Worm (Caenorhabditis elegans) whole organism, L4 larva: Measurements from ENCODE around the gene abcx-1.

ENCODE experiments used
- F10B5.3 ChIP-seq: sonication (generic microtip); optimal IDR thresholded peaks from 2 replicates; lab custom pipeline; 2016; ENCODE audit warnings: mild to moderate bottlenecking, missing genetic modification characterization, missing compliant biosample characterization
- F26F4.8 ChIP-seq: fragments of 200-800 bp; sonication (Bioruptor generic); conservative IDR thresholded peaks from 2 replicates; pipeline ENCODE4 v1.3.6; 2022; ENCODE audit warnings: missing genetic modification characterization, missing compliant biosample characterization
- F49E8.2 ChIP-seq: sonication (generic microtip); optimal IDR thresholded peaks from 2 replicates; lab custom pipeline; 2016; ENCODE audit warnings: missing compliant biosample characterization, mild to moderate bottlenecking, missing genetic modification characterization, borderline replicate concordance
- R02D3.7 ChIP-seq: fragments of 150-350 bp; sonication (generic microtip); optimal IDR thresholded peaks from 3 replicates; lab custom pipeline; 2014; ENCODE audit warnings: missing biosample characterization, missing genetic modification characterization
- T26A8.4 ChIP-seq: fragments of 200-800 bp; sonication (Bioruptor generic); IDR thresholded peaks from 2 replicates; pipeline ENCODE4 v1.3.6; 2022; ENCODE audit warnings: missing genetic modification characterization, missing compliant biosample characterization
- Y75B8A.6 ChIP-seq: fragments of 200-800 bp; sonication (Bioruptor generic); IDR thresholded peaks from 2 replicates; pipeline ENCODE4 v1.3.6; 2022; ENCODE audit warnings: missing genetic modification reagents, missing genetic modification characterization, missing compliant biosample characterization
- ZK546.5 ChIP-seq, 2 experiments: sonication (generic microtip); optimal IDR thresholded peaks; 2 replicates each; lab custom pipeline; 2017; ENCODE audit warnings: missing biosample characterization in 2 of 2, missing genetic modification characterization in 2 of 2
- aha-1 ChIP-seq: fragments of 150-350 bp; peaks from one replicate; lab custom pipeline; 2014; ENCODE audit warnings: missing biosample characterization, missing genetic modification characterization
- ceh-82 ChIP-seq: sonication (generic microtip); optimal IDR thresholded peaks from 2 replicates; lab custom pipeline; 2017; ENCODE audit warnings: missing biosample characterization, missing genetic modification characterization
- ces-1 ChIP-seq: fragments of 150-350 bp; sonication (generic microtip); optimal IDR thresholded peaks from 4 replicates; lab custom pipeline; 2014; ENCODE audit warnings: missing biosample characterization, missing genetic modification reagents, missing genetic modification characterization
- cey-2 ChIP-seq: sonication (generic microtip); optimal IDR thresholded peaks from 3 replicates; lab custom pipeline; 2017; ENCODE audit warnings: missing genetic modification characterization, mild to moderate bottlenecking, missing compliant biosample characterization, antibody characterized with exemption, borderline replicate concordance; ENCODE audit not compliant: insufficient read depth
- daf-16 ChIP-seq, 3 experiments: sonication (generic microtip); optimal IDR thresholded peaks; 2 replicates each; lab custom pipeline; 2016 to 2017; ENCODE audit warnings: missing genetic modification characterization in 3 of 3, missing genetic modification reagents in 3 of 3, mild to moderate bottlenecking in 2 of 3, missing compliant biosample characterization in 2 of 3, missing biosample characterization in 1 of 3, moderate library complexity in 1 of 3
- daf-19 ChIP-seq: fragments of 200-800 bp; sonication (Bioruptor generic); conservative IDR thresholded peaks from 2 replicates; pipeline ENCODE4 v1.3.6; 2022; ENCODE audit warnings: missing genetic modification characterization, missing compliant biosample characterization
- dmd-6 ChIP-seq: fragments of 200-800 bp; sonication (Bioruptor generic); IDR thresholded peaks from 2 replicates; pipeline ENCODE4 v1.3.6; 2022; ENCODE audit warnings: missing genetic modification reagents, missing genetic modification characterization, missing compliant biosample characterization
- dve-1 ChIP-seq: sonication (generic microtip); optimal IDR thresholded peaks from 2 replicates; lab custom pipeline; 2017; ENCODE audit warnings: antibody characterized with exemption, mild to moderate bottlenecking, missing genetic modification characterization, missing compliant biosample characterization; ENCODE audit not compliant: insufficient read depth
- fkh-10 ChIP-seq: fragments of 150-350 bp; optimal IDR thresholded peaks from 2 replicates; lab custom pipeline; 2014; ENCODE audit warnings: missing biosample characterization, missing genetic modification reagents, missing genetic modification characterization
- hlh-11 ChIP-seq: fragments of 200-800 bp; sonication (Bioruptor generic); optimal IDR thresholded peaks from 2 replicates; lab custom pipeline; 2018; ENCODE audit warnings: mild to moderate bottlenecking, missing genetic modification characterization, missing compliant biosample characterization
- hlh-30 ChIP-seq: sonication (generic microtip); optimal IDR thresholded peaks from 2 replicates; lab custom pipeline; 2017; ENCODE audit warnings: antibody characterized with exemption, mild to moderate bottlenecking, missing genetic modification characterization, missing compliant biosample characterization; ENCODE audit not compliant: insufficient read depth
- hmg-1.1 ChIP-seq: fragments of 200-800 bp; sonication (Bioruptor generic); IDR thresholded peaks from 2 replicates; pipeline ENCODE4 v1.3.6; 2022; ENCODE audit warnings: missing genetic modification reagents, missing genetic modification characterization, missing compliant biosample characterization
- jun-1 ChIP-seq: fragments of 150-350 bp; optimal IDR thresholded peaks from 2 replicates; lab custom pipeline; 2014; ENCODE audit warnings: missing biosample characterization, missing genetic modification reagents, missing genetic modification characterization
- lin-1 ChIP-seq: fragments of 200-800 bp; sonication (Bioruptor generic); IDR thresholded peaks from 2 replicates; pipeline ENCODE4 v1.3.6; 2022; ENCODE audit warnings: missing genetic modification reagents, missing genetic modification characterization, missing compliant biosample characterization
- lin-29 ChIP-seq: fragments of 200-800 bp; sonication (Bioruptor generic); IDR thresholded peaks from 2 replicates; pipeline ENCODE4 v1.3.6; 2022; ENCODE audit warnings: missing genetic modification reagents, missing genetic modification characterization, missing compliant biosample characterization
- lin-38 ChIP-seq: fragments of 200-800 bp; sonication (Bioruptor generic); IDR thresholded peaks from 2 replicates; pipeline ENCODE4 v1.3.6; 2022; ENCODE audit warnings: missing genetic modification reagents, missing genetic modification characterization, missing compliant biosample characterization
- lir-3 ChIP-seq: sonication (generic microtip); optimal IDR thresholded peaks from 2 replicates; lab custom pipeline; 2016; ENCODE audit warnings: mild to moderate bottlenecking, missing genetic modification characterization, missing compliant biosample characterization
- lsy-2 ChIP-seq, 2 experiments: fragments of 150-350 bp in 1 of 2; sonication (generic microtip) in 1 of 2; optimal IDR thresholded peaks; 2 replicates each; lab custom pipeline; 2014 to 2017; ENCODE audit warnings: missing biosample characterization in 2 of 2, missing genetic modification characterization in 2 of 2
- madf-5 ChIP-seq, 2 experiments: fragments of 200-800 bp; sonication (Bioruptor generic); IDR thresholded peaks; 2 replicates each; pipeline ENCODE4 v1.3.6; 2022; ENCODE audit warnings: missing compliant biosample characterization in 2 of 2, missing genetic modification characterization in 2 of 2
- mdl-1 ChIP-seq, 2 experiments: fragments of 150-350 bp in 1 of 2; sonication (generic microtip) in 1 of 2; optimal IDR thresholded peaks; 2 replicates each; lab custom pipeline; 2014 to 2017; ENCODE audit warnings: missing biosample characterization in 2 of 2, missing genetic modification characterization in 2 of 2
- mdt-29 ChIP-seq: fragments of 200-800 bp; sonication (Bioruptor generic); IDR thresholded peaks from 2 replicates; pipeline ENCODE4 v1.3.6; 2022; ENCODE audit warnings: missing genetic modification reagents, missing genetic modification characterization, missing compliant biosample characterization
- mep-1 ChIP-seq: fragments of 150-350 bp; sonication (generic microtip); optimal IDR thresholded peaks from 3 replicates; lab custom pipeline; 2014; ENCODE audit warnings: missing biosample characterization, missing genetic modification characterization
- mes-2 ChIP-seq: sonication (generic microtip); optimal IDR thresholded peaks from 2 replicates; lab custom pipeline; 2016; ENCODE audit warnings: missing genotype, mild to moderate bottlenecking, missing genetic modification characterization, missing compliant biosample characterization; ENCODE audit not compliant: poor library complexity, severe bottlenecking
- mxl-2 ChIP-seq: fragments of 200-800 bp; sonication (Bioruptor generic); conservative IDR thresholded peaks from 2 replicates; pipeline ENCODE4 v1.3.6; 2022; ENCODE audit warnings: missing genetic modification reagents, missing genetic modification characterization, missing compliant biosample characterization
- mxl-3 ChIP-seq: fragments of 200-800 bp; sonication (Bioruptor generic); optimal IDR thresholded peaks from 2 replicates; lab custom pipeline; 2018; ENCODE audit warnings: mild to moderate bottlenecking, missing genetic modification characterization, missing compliant biosample characterization
- nhr-10 ChIP-seq: fragments of 150-350 bp; optimal IDR thresholded peaks from 2 replicates; lab custom pipeline; 2014; ENCODE audit warnings: missing biosample characterization, missing genetic modification characterization
- nhr-102 ChIP-seq: sonication (generic microtip); optimal IDR thresholded peaks from 2 replicates; lab custom pipeline; 2016; ENCODE audit warnings: mild to moderate bottlenecking, missing genetic modification characterization, moderate library complexity, missing compliant biosample characterization
- nhr-28 ChIP-seq: fragments of 150-350 bp; optimal IDR thresholded peaks from 2 replicates; lab custom pipeline; 2014; ENCODE audit warnings: missing biosample characterization, missing genetic modification characterization
- nhr-76 ChIP-seq: fragments of 150-350 bp; optimal IDR thresholded peaks from 2 replicates; lab custom pipeline; 2014; ENCODE audit warnings: missing biosample characterization, missing genetic modification characterization
- nhr-77 ChIP-seq: fragments of 150-350 bp; optimal IDR thresholded peaks from 2 replicates; lab custom pipeline; 2014; ENCODE audit warnings: missing biosample characterization, missing genetic modification characterization
- pqm-1 ChIP-seq: sonication (generic microtip); optimal IDR thresholded peaks from 2 replicates; lab custom pipeline; 2017; ENCODE audit warnings: missing biosample characterization, missing genetic modification characterization
- spr-3 ChIP-seq: fragments of 200-800 bp; sonication (Bioruptor generic); optimal IDR thresholded peaks from 2 replicates; lab custom pipeline; 2018; ENCODE audit warnings: mild to moderate bottlenecking, missing genetic modification characterization, missing compliant biosample characterization
- unc-130 ChIP-seq: sonication (generic microtip); optimal IDR thresholded peaks from 2 replicates; lab custom pipeline; 2016; ENCODE audit warnings: missing genetic modification reagents, missing genetic modification characterization, missing compliant biosample characterization
- unc-39 ChIP-seq: sonication (generic microtip); optimal IDR thresholded peaks from 2 replicates; lab custom pipeline; 2017; ENCODE audit warnings: missing biosample characterization, missing genetic modification characterization
- zfp-2 ChIP-seq: sonication (generic microtip); optimal IDR thresholded peaks from 2 replicates; lab custom pipeline; 2016; ENCODE audit warnings: mild to moderate bottlenecking, missing genetic modification characterization, missing compliant biosample characterization
- zip-11 ChIP-seq: fragments of 200-800 bp; sonication (Bioruptor generic); IDR thresholded peaks from 2 replicates; pipeline ENCODE4 v1.3.6; 2022; ENCODE audit warnings: missing genetic modification characterization, missing compliant biosample characterization

The abcx-1 gene

DNA sequence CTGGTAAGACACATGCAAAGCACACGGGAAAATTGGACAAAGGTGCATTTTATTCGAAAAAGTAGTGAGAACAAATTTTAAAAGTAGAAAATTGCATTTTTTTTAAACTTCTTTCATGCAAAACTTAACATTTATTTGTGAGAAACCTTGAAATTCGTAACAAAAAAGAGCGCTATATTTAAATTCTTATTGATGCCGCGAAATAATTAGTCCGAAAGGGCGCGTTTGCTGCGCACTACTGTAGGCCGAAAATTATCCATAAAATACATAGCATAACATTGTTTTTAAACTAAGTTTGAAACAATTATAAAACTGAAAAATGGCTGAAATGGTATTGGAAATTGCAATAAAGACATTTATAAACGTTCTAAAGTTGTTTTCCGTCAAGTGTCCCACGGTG is 12.3 kb upstream of the abcx-1 start:
- peak; percentile 80 for TF ChIP-seq unc-130 (GFP tag; lab: Kevin White, UChicago)
- TF ChIP-seq lin-38 = peak; percentile 86
- TF ChIP-seq zip-11 = no peak
- TF ChIP-seq, all 104 proteins: peak for 2

DNA sequence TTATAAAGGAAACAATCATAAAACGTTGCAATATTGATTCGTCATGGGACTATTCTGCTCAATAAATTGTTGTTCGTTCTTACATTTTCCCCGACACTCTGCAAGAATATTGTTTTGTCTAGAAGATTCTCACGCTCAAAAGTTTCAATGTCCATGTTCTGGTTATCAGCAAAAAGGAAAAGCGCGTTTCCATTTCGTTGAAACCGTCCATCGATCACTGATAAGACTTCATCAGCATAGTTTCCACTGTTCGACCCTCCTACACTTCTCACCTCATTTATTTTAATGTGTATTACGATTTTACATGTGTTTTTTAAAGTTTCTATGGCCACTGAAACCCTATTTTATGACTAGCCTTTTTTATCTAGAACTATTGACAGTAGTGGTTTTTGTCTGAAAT is 11.9 kb upstream of the abcx-1 start:
- TF ChIP-seq nhr-102 (tag; lab: Kevin White, UChicago) (no peak), lin-1 (GFP tag; lab: Robert Waterston, UW) (0 out of 2 replicates have a peak, but pooled peaks have one; percentile 17), ceh-82 (tag; lab: Kevin White, UChicago) (no peak), spr-3 (no peak), mes-2 (tag; lab: Kevin White, UChicago) (peak; percentile 33), mxl-3 (peak; percentile 3), madf-5 (GFP tag; IDR thresholded peaks at IDR 0.05; lab: Robert Waterston, UW) (no peak), dmd-6 (peak; percentile 67), daf-16 (GFP tag; optimal IDR thresholded peaks at IDR 0.05; lab: Kevin White, UChicago) (no peak), daf-16 (tag; optimal IDR thresholded peaks at IDR 0.05; lab: Kevin White, UChicago) (peak; percentile 95), hlh-30 (no peak), mdl-1 (tag; optimal IDR thresholded peaks at IDR 0.05; lab: Kevin White, UChicago) (no peak), Y75B8A.6 (no peak), hmg-1.1 (GFP tag; lab: Robert Waterston, UW) (no peak), hlh-11 (tag; lab: Kevin White, UChicago) (peak; percentile 71), nhr-76 (tag; lab: Kevin White, UChicago) (no peak), mep-1 (tag; lab: Kevin White, UChicago) (no peak), mxl-2 (GFP tag; lab: Robert Waterston, UW) (no peak), cey-2 (no peak), ZK546.5 (tag; optimal IDR thresholded peaks at IDR 0.05; lab: Kevin White, UChicago) (no peak), lin-29 (GFP tag; lab: Robert Waterston, UW) (no peak), unc-39 (tag; lab: Kevin White, UChicago) (no peak), zfp-2 (no peak), R02D3.7 (no peak), F10B5.3 (tag; lab: Kevin White, UChicago) (no peak), daf-19 (GFP tag; lab: Robert Waterston, UW) (no peak), zip-11 (no peak), ces-1 (no peak), lsy-2 (tag; optimal IDR thresholded peaks at IDR 0.05; lab: Kevin White, UChicago) (no peak), T26A8.4 (GFP tag; lab: Robert Waterston, UW) (no peak), pqm-1 (tag; lab: Kevin White, UChicago) (peak; percentile 74), dve-1 (peak; percentile 42), nhr-77 (tag; lab: Kevin White, UChicago) (no peak), mdt-29 (GFP tag; lab: Robert Waterston, UW) (no peak), nhr-28 (tag; lab: Kevin White, UChicago) (peak; percentile 31), F49E8.2 (tag; lab: Kevin White, UChicago) (no peak), jun-1 (tag; lab: Kevin White, UChicago) (no peak), nhr-10 (tag; lab: Kevin White, UChicago) (no peak), aha-1 (tag; lab: Kevin White, UChicago) (no peak), F26F4.8 (GFP tag; lab: Robert Waterston, UW) (no peak), fkh-10 (no peak), lir-3 (tag; lab: Kevin White, UChicago) (no peak)
